Fruit fly (Drosophila melanogaster) whole organism, embryonic: ENCODE measurements around the gene Sb.

ENCODE experiments used
- Awh ChIP-seq: fragments of 200-800 bp; sonication (Bioruptor generic); IDR thresholded peaks from 2 replicates; pipeline ENCODE4, ENCODE4 v1.3.6; 2022; ENCODE audit warnings: missing biosample characterization, missing genetic modification characterization
- BtbVII ChIP-seq: fragments of 200-800 bp; sonication (Bioruptor generic); optimal IDR thresholded peaks from 3 replicates; lab custom pipeline; 2017; ENCODE audit warnings: missing biosample characterization, mild to moderate bottlenecking, missing genetic modification characterization
- CG10321 ChIP-seq: fragments of 200-800 bp; sonication (Bioruptor generic); IDR thresholded peaks from 2 replicates; pipeline ENCODE4 v1.3.6; 2022; ENCODE audit warnings: missing biosample characterization, missing genetic modification characterization
- CG10366 ChIP-seq: fragments of 200-800 bp; sonication (Bioruptor generic); IDR thresholded peaks from 2 replicates; pipeline ENCODE4 v1.3.6; 2022; ENCODE audit warnings: missing biosample characterization, missing genetic modification characterization
- CG10979 ChIP-seq: fragments of 200-800 bp; sonication (Bioruptor generic); optimal IDR thresholded peaks from 2 replicates; lab custom pipeline; 2018; ENCODE audit warnings: missing biosample characterization, mild to moderate bottlenecking, missing genetic modification characterization, moderate library complexity
- CG12155 ChIP-seq: fragments of 200-800 bp; sonication (Bioruptor generic); optimal IDR thresholded peaks from 3 replicates; lab custom pipeline; 2016; ENCODE audit warnings: missing biosample characterization, missing genetic modification characterization
- CG12219 ChIP-seq: fragments of 200-800 bp; sonication (Bioruptor generic); optimal IDR thresholded peaks from 3 replicates; lab custom pipeline; 2018; ENCODE audit warnings: missing biosample characterization, mild to moderate bottlenecking, missing genetic modification characterization
- CG14441 ChIP-seq: fragments of 200-800 bp; sonication (Bioruptor generic); IDR thresholded peaks from 2 replicates; pipeline ENCODE4 v1.3.6; 2022; ENCODE audit warnings: missing biosample characterization, missing genetic modification characterization
- CG14710 ChIP-seq: fragments of 200-800 bp; sonication (Bioruptor generic); optimal IDR thresholded peaks from 3 replicates; lab custom pipeline; 2019; ENCODE audit warnings: missing biosample characterization, mild to moderate bottlenecking, missing genetic modification characterization, moderate library complexity
- CG18262 ChIP-seq: fragments of 200-800 bp; optimal IDR thresholded peaks from 3 replicates; lab custom pipeline; 2019; ENCODE audit warnings: missing biosample characterization, mild to moderate bottlenecking, missing genetic modification characterization, moderate library complexity
- CG18599 ChIP-seq: fragments of 200-800 bp; sonication (Bioruptor generic); optimal IDR thresholded peaks from 3 replicates; lab custom pipeline; 2017; ENCODE audit warnings: missing biosample characterization, missing genetic modification characterization, mild to moderate bottlenecking, moderate library complexity, missing genetic modification reagents
- CG2678 ChIP-seq: fragments of 200-800 bp; sonication (Bioruptor generic); optimal IDR thresholded peaks from 3 replicates; lab custom pipeline; 2019; ENCODE audit warnings: missing biosample characterization, mild to moderate bottlenecking, missing genetic modification characterization, moderate library complexity
- CG2712 ChIP-seq: fragments of 200-800 bp; optimal IDR thresholded peaks from 3 replicates; lab custom pipeline; 2019; ENCODE audit warnings: missing biosample characterization, mild to moderate bottlenecking, missing genetic modification characterization, moderate library complexity
- CG4617 ChIP-seq: fragments of 200-800 bp; sonication (Bioruptor generic); optimal IDR thresholded peaks from 3 replicates; lab custom pipeline; 2016; ENCODE audit warnings: missing biosample characterization, missing genetic modification characterization, borderline replicate concordance
- CG7745 ChIP-seq: fragments of 200-800 bp; sonication (Bioruptor generic); optimal IDR thresholded peaks from 2 replicates; lab custom pipeline; 2018; ENCODE audit warnings: missing biosample characterization, mild to moderate bottlenecking, missing genetic modification characterization, moderate library complexity
- CG7963 ChIP-seq: fragments of 200-800 bp; sonication (Bioruptor generic); IDR thresholded peaks from 3 replicates; pipeline ENCODE4 v1.3.6; 2022; ENCODE audit warnings: missing biosample characterization, missing genetic modification characterization; ENCODE audit not compliant: partially characterized antibody
- CG8924 ChIP-seq: fragments of 200-800 bp; optimal IDR thresholded peaks from 3 replicates; lab custom pipeline; 2019; ENCODE audit warnings: missing biosample characterization, mild to moderate bottlenecking, missing genetic modification characterization, moderate library complexity
- CG9727 ChIP-seq: fragments of 200-800 bp; sonication (Bioruptor generic); optimal IDR thresholded peaks from 3 replicates; lab custom pipeline; 2017; ENCODE audit warnings: missing biosample characterization, mild to moderate bottlenecking, missing genetic modification characterization
- D ChIP-seq, 2 experiments: fragments of 200-800 bp in 1 of 2; fragments of >200 bp in 1 of 2; sonication (Bioruptor generic) in 1 of 2; optimal IDR thresholded peaks; 2 replicates in 1 of 2; 3 replicates in 1 of 2; lab custom pipeline; 2017; ENCODE audit warnings: mild to moderate bottlenecking in 1 of 2, missing biosample characterization in 1 of 2, missing genetic modification characterization in 1 of 2, missing genetic modification reagents in 1 of 2
- Dip3 ChIP-seq: fragments of 200-800 bp; sonication (Bioruptor generic); optimal IDR thresholded peaks from 3 replicates; lab custom pipeline; 2016; ENCODE audit warnings: missing biosample characterization, missing genetic modification characterization
- Dref ChIP-seq: fragments of 200-800 bp; sonication (Bioruptor generic); IDR thresholded peaks from 2 replicates; pipeline ENCODE4 v1.3.6; 2022; ENCODE audit warnings: missing biosample characterization, missing genetic modification characterization
- Fer2 ChIP-seq: fragments of 200-800 bp; sonication (Bioruptor generic); optimal IDR thresholded peaks from 2 replicates; lab custom pipeline; 2018; ENCODE audit warnings: missing biosample characterization, mild to moderate bottlenecking, missing genetic modification characterization, moderate library complexity
- Gug ChIP-seq: fragments of 200-800 bp; sonication (Bioruptor generic); IDR thresholded peaks from 4 replicates; pipeline ENCODE4 v1.3.6; 2022; ENCODE audit warnings: missing biosample characterization, missing genetic modification characterization
- Hey ChIP-seq: fragments of 200-800 bp; sonication (Bioruptor generic); optimal IDR thresholded peaks from 3 replicates; lab custom pipeline; 2018; ENCODE audit warnings: missing biosample characterization, mild to moderate bottlenecking, missing genetic modification characterization
- Max ChIP-seq: fragments of 200-800 bp; sonication (Bioruptor generic); optimal IDR thresholded peaks from 2 replicates; lab custom pipeline; 2016; ENCODE audit warnings: missing biosample characterization, mild to moderate bottlenecking, missing genetic modification characterization
- Nf-YC ChIP-seq: fragments of 200-800 bp; optimal IDR thresholded peaks from 3 replicates; lab custom pipeline; 2019; ENCODE audit warnings: missing biosample characterization, mild to moderate bottlenecking, missing genetic modification characterization, moderate library complexity
- Side ChIP-seq: fragments of 200-800 bp; sonication (Bioruptor generic); optimal IDR thresholded peaks from 2 replicates; lab custom pipeline; 2016; ENCODE audit warnings: missing biosample characterization, missing genetic modification characterization
- Sox102F ChIP-seq: fragments of 200-800 bp; sonication (Bioruptor generic); optimal IDR thresholded peaks from 2 replicates; lab custom pipeline; 2018; ENCODE audit warnings: missing biosample characterization, mild to moderate bottlenecking, missing genetic modification characterization, moderate library complexity
- Trl ChIP-seq, 3 experiments: fragments of >200 bp in 2 of 3; fragments of 200-800 bp in 1 of 3; sonication (Bioruptor generic) in 1 of 3; optimal IDR thresholded peaks; 2 replicates in 1 of 3; 3 replicates in 2 of 3; lab custom pipeline; 2016 to 2017; ENCODE audit warnings: missing biosample characterization in 1 of 3, missing genetic modification characterization in 1 of 3
- ase ChIP-seq: fragments of 200-800 bp; sonication (Bioruptor generic); IDR thresholded peaks from 3 replicates; pipeline ENCODE4 v1.3.6; 2022; ENCODE audit warnings: missing biosample characterization, missing genetic modification characterization
- chm ChIP-seq: fragments of 200-800 bp; sonication (Bioruptor generic); IDR thresholded peaks from 2 replicates; pipeline ENCODE4 v1.3.6; 2022; ENCODE audit warnings: missing biosample characterization, missing genetic modification characterization
- croc ChIP-seq: fragments of 200-800 bp; sonication (Bioruptor generic); conservative IDR thresholded peaks from 3 replicates; pipeline ENCODE4 v1.3.6; 2022; ENCODE audit warnings: missing biosample characterization, missing genetic modification characterization
- crol ChIP-seq: fragments of 200-800 bp; sonication (Bioruptor generic); IDR thresholded peaks from 2 replicates; pipeline ENCODE4 v1.3.6; 2022; ENCODE audit warnings: missing biosample characterization, missing genetic modification characterization
- danr ChIP-seq: fragments of 200-800 bp; sonication (Bioruptor generic); IDR thresholded peaks from 2 replicates; pipeline ENCODE4 v1.3.6; 2022; ENCODE audit warnings: missing biosample characterization, missing genetic modification characterization
- dmrt99B ChIP-seq: fragments of 200-800 bp; sonication (Bioruptor generic); optimal IDR thresholded peaks from 2 replicates; lab custom pipeline; 2018; ENCODE audit warnings: missing biosample characterization, mild to moderate bottlenecking, missing genetic modification characterization, moderate library complexity
- dysf ChIP-seq: fragments of 200-800 bp; sonication (Bioruptor generic); IDR thresholded peaks from 3 replicates; pipeline ENCODE4 v1.3.6; 2022; ENCODE audit warnings: missing biosample characterization, missing genetic modification characterization
- esg ChIP-seq: fragments of 200-800 bp; sonication (Bioruptor generic); conservative IDR thresholded peaks from 2 replicates; pipeline ENCODE4 v1.3.6; 2022; ENCODE audit warnings: missing biosample characterization, missing genetic modification characterization
- ewg ChIP-seq: fragments of 200-800 bp; sonication (Bioruptor generic); optimal IDR thresholded peaks from 3 replicates; lab custom pipeline; 2017; ENCODE audit warnings: mild to moderate bottlenecking, missing biosample characterization, missing genetic modification reagents, missing genetic modification characterization
- eyg ChIP-seq: fragments of 200-800 bp; sonication (Bioruptor generic); optimal IDR thresholded peaks from 3 replicates; lab custom pipeline; 2016; ENCODE audit warnings: missing biosample characterization, missing genetic modification characterization
- gsb ChIP-seq: fragments of 200-800 bp; sonication (Bioruptor generic); IDR thresholded peaks from 2 replicates; pipeline ENCODE4 v1.3.6; 2022; ENCODE audit warnings: missing biosample characterization, missing genetic modification characterization
- gsb-n ChIP-seq: fragments of 200-800 bp; sonication (Bioruptor generic); optimal IDR thresholded peaks from 3 replicates; lab custom pipeline; 2018; ENCODE audit warnings: missing biosample characterization, mild to moderate bottlenecking, missing genetic modification characterization
- insv ChIP-seq, 2 experiments: fragments of 200-800 bp; sonication (Bioruptor generic); optimal IDR thresholded peaks; 3 replicates each; lab custom pipeline; 2016 to 2018; ENCODE audit warnings: missing biosample characterization in 2 of 2, missing genetic modification characterization in 2 of 2
- nau ChIP-seq: fragments of 200-800 bp; sonication (Bioruptor generic); optimal IDR thresholded peaks from 3 replicates; lab custom pipeline; 2017; ENCODE audit warnings: missing biosample characterization, mild to moderate bottlenecking, missing genetic modification characterization, missing genetic modification reagents
- oc ChIP-seq: fragments of 200-800 bp; sonication (Bioruptor generic); optimal IDR thresholded peaks from 2 replicates; lab custom pipeline; 2018; ENCODE audit warnings: missing biosample characterization, mild to moderate bottlenecking, missing genetic modification characterization, moderate library complexity
- pita ChIP-seq: fragments of 200-800 bp; sonication (Bioruptor generic); optimal IDR thresholded peaks from 2 replicates; lab custom pipeline; 2017; ENCODE audit warnings: missing biosample characterization, mild to moderate bottlenecking, missing genetic modification characterization
- pros ChIP-seq: fragments of 200-800 bp; sonication (Bioruptor generic); optimal IDR thresholded peaks from 3 replicates; lab custom pipeline; 2019; ENCODE audit warnings: missing biosample characterization, mild to moderate bottlenecking, missing genetic modification characterization, moderate library complexity
- ranshi ChIP-seq: fragments of 200-800 bp; sonication (Bioruptor generic); IDR thresholded peaks from 2 replicates; pipeline ENCODE4 v1.3.6; 2022; ENCODE audit warnings: missing biosample characterization, missing genetic modification characterization
- zen ChIP-seq: fragments of 200-800 bp; sonication (Bioruptor generic); optimal IDR thresholded peaks from 3 replicates; lab custom pipeline; 2018; ENCODE audit warnings: missing biosample characterization, mild to moderate bottlenecking, missing genetic modification characterization, moderate library complexity
- zen2 ChIP-seq: fragments of 200-800 bp; sonication (Bioruptor generic); IDR thresholded peaks from 3 replicates; pipeline ENCODE4 v1.3.6; 2022; ENCODE audit warnings: missing biosample characterization, missing genetic modification characterization; ENCODE audit not compliant: partially characterized antibody

The Sb gene

dm6 chr3R:16151239-16151860, 35.4 kb downstream of the Sb start, which contains the start of gene Fer2 (continued):
- no peak for TF ChIP-seq eyg (GFP tag; lab: Kevin White, UChicago)
- no peak for TF ChIP-seq Dip3 (GFP tag; lab: Kevin White, UChicago)
- no peak for TF ChIP-seq pita
- TF ChIP-seq BtbVII (GFP tag; lab: Kevin White, UChicago), result peak; percentile 12
- TF ChIP-seq nau (GFP tag; lab: Kevin White, UChicago), result no peak
- peak; percentile 38 for TF ChIP-seq Fer2 (tag; lab: Kevin White, UChicago)
- no peak for TF ChIP-seq Sox102F (GFP tag; lab: Kevin White, UChicago)
- TF ChIP-seq ase (GFP tag; lab: Robert Waterston, UW), result no peak
- no peak for TF ChIP-seq Side (GFP tag; lab: Kevin White, UChicago)
- TF ChIP-seq zen2 (GFP tag; lab: Robert Waterston, UW), result no peak
- TF ChIP-seq CG2678 (tag; lab: Kevin White, UChicago), result peak; percentile 65
- TF ChIP-seq CG12155 (GFP tag; lab: Kevin White, UChicago), result no peak
- TF ChIP-seq CG14441 (GFP tag; lab: Robert Waterston, UW), result no peak
- no peak for TF ChIP-seq Awh
- TF ChIP-seq CG8924, result peak; percentile 14
- peak; percentile 19 for TF ChIP-seq CG2712 (tag; lab: Kevin White, UChicago)
- TF ChIP-seq insv (GFP tag; optimal IDR thresholded peaks at IDR 0.05; lab: Kevin White, UChicago), result peak in 1 of 2 experiments; percentile 82
- no peak for TF ChIP-seq CG12219 (GFP tag; lab: Kevin White, UChicago)
- peak; percentile 19 for TF ChIP-seq CG9727 (GFP tag; lab: Kevin White, UChicago)
- TF ChIP-seq Gug (GFP tag; lab: Robert Waterston, UW), result 0 out of 4 replicates have a peak, but pooled peaks have one; percentile 2
- TF ChIP-seq crol (GFP tag; lab: Robert Waterston, UW), result no peak
- TF ChIP-seq dysf (GFP tag; lab: Robert Waterston, UW), result peak; percentile 58; the same call in 2 of the 3 replicates
- TF ChIP-seq CG14710 (tag; lab: Kevin White, UChicago), result peak; percentile 16
- peak; percentile 41 for TF ChIP-seq CG10979
- no peak for TF ChIP-seq zen (tag; lab: Kevin White, UChicago)
- no peak for TF ChIP-seq danr (GFP tag; lab: Robert Waterston, UW)
- no peak for TF ChIP-seq gsb (GFP tag; lab: Robert Waterston, UW)
- no peak for TF ChIP-seq chm (GFP tag; lab: Robert Waterston, UW)
- no peak for TF ChIP-seq Dref (GFP tag; lab: Robert Waterston, UW)
- 0 out of 2 replicates have a peak, but pooled peaks have one; percentile 14 for TF ChIP-seq CG10366 (GFP tag; lab: Robert Waterston, UW)
- peak; percentile 41 for TF ChIP-seq CG18262
- TF ChIP-seq Trl (optimal IDR thresholded peaks at IDR 0.05; lab: Kevin White, UChicago), result no peak
- TF ChIP-seq Trl (GFP tag; optimal IDR thresholded peaks at IDR 0.05; lab: Kevin White, UChicago), result no peak
- TF ChIP-seq dmrt99B (tag; lab: Kevin White, UChicago), result peak; percentile 29
- TF ChIP-seq CG10321 (GFP tag; lab: Robert Waterston, UW), result no peak
- TF ChIP-seq croc (GFP tag; lab: Robert Waterston, UW), result no peak
- TF ChIP-seq Max (GFP tag; lab: Kevin White, UChicago), result no peak
- peak; percentile 92 for TF ChIP-seq Nf-YC (tag; lab: Kevin White, UChicago)
- TF ChIP-seq CG18599 (GFP tag; lab: Kevin White, UChicago), result peak; percentile 49

- peak; percentile 8 for TF ChIP-seq ewg
- no peak for TF ChIP-seq D (optimal IDR thresholded peaks at IDR 0.05; lab: Kevin White, UChicago)
- TF ChIP-seq D (GFP tag; optimal IDR thresholded peaks at IDR 0.05; lab: Kevin White, UChicago), result peak; percentile 39
- no peak for TF ChIP-seq ranshi (GFP tag; lab: Robert Waterston, UW)
- peak; percentile 50 for TF ChIP-seq oc (tag; lab: Kevin White, UChicago)
- no peak for TF ChIP-seq CG7745
- TF ChIP-seq gsb-n (tag; lab: Kevin White, UChicago), result peak; percentile 62
- TF ChIP-seq Hey, result peak; percentile 96
- TF ChIP-seq pros (GFP tag; lab: Kevin White, UChicago), result peak; percentile 53
- TF ChIP-seq CG7963 (GFP tag; lab: Robert Waterston, UW), result no peak
- no peak for TF ChIP-seq CG4617 (GFP tag; lab: Kevin White, UChicago)
- no peak for TF ChIP-seq esg (GFP tag; lab: Robert Waterston, UW)
- TF ChIP-seq, all 482 proteins: peak for 6
These were observed 36.4 kb downstream of the Sb start for dm6 chr3R:16152369-16152768.
